Fruit fly (Drosophila melanogaster): ENCODE results near the gene Yp3.

Gene Yp3

DNA sequence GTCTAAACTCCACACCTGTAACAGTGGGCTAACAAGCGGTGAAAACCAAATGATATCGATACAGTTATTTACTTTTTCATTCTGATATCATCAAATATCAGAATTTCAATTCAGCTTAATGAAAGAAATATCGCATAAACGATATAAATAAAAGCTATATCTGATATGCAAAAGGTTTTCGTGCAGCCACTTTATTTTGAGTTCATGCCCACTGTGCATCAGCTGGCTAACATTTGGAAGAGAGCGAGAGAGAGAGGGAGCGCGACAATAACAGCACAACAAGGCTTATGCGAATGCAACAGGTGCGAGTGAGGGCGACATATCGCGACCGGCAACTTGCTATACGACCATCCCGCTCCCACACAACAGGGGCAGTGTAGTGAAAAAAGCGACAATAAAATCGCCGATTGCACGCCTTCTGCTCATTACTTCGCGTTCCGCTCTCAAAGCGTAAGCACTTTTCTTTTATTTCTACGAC, 19.9 kb upstream of the Yp3 start, which contains the start of gene CG11151 (continued):
- TF ChIP-seq CG8290 (GFP tag; optimal IDR thresholded peaks at IDR 0.05) (peak; percentile 91), CG8290 (tag; optimal IDR thresholded peaks at IDR 0.05) (peak; percentile 78 to 98), CG10654 (GFP tag; optimal IDR thresholded peaks at IDR 0.05) (peak; percentile 95), rib (GFP tag; IDR thresholded peaks at IDR 0.05) (peak; percentile 90), D19B (GFP tag; optimal IDR thresholded peaks at IDR 0.05) (peak; percentile 90), CG7786 (GFP tag; optimal IDR thresholded peaks at IDR 0.05) (peak; percentile 98), kay (GFP tag; optimal IDR thresholded peaks at IDR 0.05) (peak; percentile 91), CG6765 (GFP tag; optimal IDR thresholded peaks at IDR 0.05) (peak; percentile 85), CoRest (tag; optimal IDR thresholded peaks at IDR 0.05) (peak; percentile 97), ftz-f1 (GFP tag; optimal IDR thresholded peaks at IDR 0.05) (no peak), CG8765 (GFP tag; IDR thresholded peaks at IDR 0.05) (peak; percentile 88), CG13287 (GFP tag; IDR thresholded peaks at IDR 0.05; ENCODE audit: partially characterized antibody) (peak; percentile 70), ind (GFP tag; optimal IDR thresholded peaks at IDR 0.05) (peak; percentile 96), ase (GFP tag; IDR thresholded peaks at IDR 0.05) (peak; percentile 95), CG14710 (tag; optimal IDR thresholded peaks at IDR 0.05) (peak; percentile 93), chinmo (GFP tag; IDR thresholded peaks at IDR 0.05; ENCODE audit: partially characterized antibody) (0 out of 4 replicates have a peak, but pooled peaks have one; percentile 79), az2 (GFP tag; optimal IDR thresholded peaks at IDR 0.05) (peak; percentile 97), CG10462 (GFP tag; optimal IDR thresholded peaks at IDR 0.05) (peak; percentile 92), Hr78 (GFP tag; optimal IDR thresholded peaks at IDR 0.05) (peak in 1 of 2 experiments; percentile 69), twi (tag; optimal IDR thresholded peaks at IDR 0.05) (peak; percentile 93), Sox102F (GFP tag; optimal IDR thresholded peaks at IDR 0.05) (peak; percentile 98), al (GFP tag; IDR thresholded peaks at IDR 0.05) (peak; percentile 91), zen2 (GFP tag; IDR thresholded peaks at IDR 0.05; ENCODE audit: partially characterized antibody) (no peak; the same call in 2 of the 3 replicates), CG11085 (GFP tag; IDR thresholded peaks at IDR 0.05) (peak; percentile 92), toy (GFP tag; IDR thresholded peaks at IDR 0.05) (peak; percentile 87), z (GFP tag; IDR thresholded peaks at IDR 0.05) (peak; percentile 47; the same call in 1 of the 3 replicates), fru (optimal IDR thresholded peaks at IDR 0.05) (no peak), fd64A (GFP tag; optimal IDR thresholded peaks at IDR 0.05) (peak; percentile 87), CG31365 (tag; optimal IDR thresholded peaks at IDR 0.05) (peak; percentile 86), ssp (GFP tag; IDR thresholded peaks at IDR 0.05) (peak; percentile 85), CG13123 (GFP tag; optimal IDR thresholded peaks at IDR 0.05) (peak; percentile 92), CG8359 (GFP tag; optimal IDR thresholded peaks at IDR 0.05; ENCODE audit: borderline replicate concordance) (peak; percentile 91), Lhr (GFP tag; optimal IDR thresholded peaks at IDR 0.05) (peak; percentile 87), gce (GFP tag; IDR thresholded peaks at IDR 0.05) (peak; percentile 90), CG17385 (GFP tag; optimal IDR thresholded peaks at IDR 0.05) (peak; percentile 95), chif (GFP tag; optimal IDR thresholded peaks at IDR 0.05) (peak; percentile 96 to 98), CG32772 (GFP tag; IDR thresholded peaks at IDR 0.05) (peak; percentile 94), MBD-R2 (GFP tag; IDR thresholded peaks at IDR 0.05) (peak; percentile 92), zf30C (GFP tag; optimal IDR thresholded peaks at IDR 0.05) (peak; percentile 32), Usf (GFP tag; optimal IDR thresholded peaks at IDR 0.05) (peak; percentile 92), tna (GFP tag; IDR thresholded peaks at IDR 0.05; ENCODE audit: partially characterized antibody) (peak; percentile 54; the same call in 1 of the 2 replicates), ab (GFP tag; optimal IDR thresholded peaks at IDR 0.05) (peak; percentile 82), Side (GFP tag; optimal IDR thresholded peaks at IDR 0.05) (peak; percentile 96), CG12659 (GFP tag; optimal IDR thresholded peaks at IDR 0.05) (peak; percentile 98), run (tag; optimal IDR thresholded peaks at IDR 0.05) (peak; percentile 93), CG18764 (GFP tag; optimal IDR thresholded peaks at IDR 0.05) (peak; percentile 94), mld (GFP tag; IDR thresholded peaks at IDR 0.05; ENCODE audit: partially characterized antibody) (0 out of 3 replicates have a peak, but pooled peaks have one; percentile 38), lilli (GFP tag; optimal IDR thresholded peaks at IDR 0.05) (peak; percentile 98), Hey (tag; optimal IDR thresholded peaks at IDR 0.05) (peak; percentile 85), hb (GFP tag; IDR thresholded peaks at IDR 0.05; ENCODE audit: partially characterized antibody) (peak; percentile 76; the same call in 1 of the 3 replicates)
